Worm (Caenorhabditis elegans) whole organism, L2 larva: ENCODE results near the gene acdh-6.

Experiments used
- C34F6.9 ChIP-seq: fragments of 150-350 bp; optimal IDR thresholded peaks from 2 replicates; lab custom pipeline; 2014; ENCODE audit warnings: missing biosample characterization, missing genetic modification characterization
- F13H6.1 ChIP-seq: sonication (generic microtip); optimal IDR thresholded peaks from 2 replicates; lab custom pipeline; 2016; ENCODE audit warnings: missing genetic modification characterization, missing compliant biosample characterization
- R02D3.7 ChIP-seq: fragments of 150-350 bp; optimal IDR thresholded peaks from 2 replicates; lab custom pipeline; 2014; ENCODE audit warnings: missing biosample characterization, missing genetic modification characterization
- Y55F3AM.14 ChIP-seq: fragments of 200-800 bp; sonication (Bioruptor generic); optimal IDR thresholded peaks from 2 replicates; lab custom pipeline; 2018; ENCODE audit warnings: mild to moderate bottlenecking, missing genetic modification characterization, missing compliant biosample characterization
- ZK546.5 ChIP-seq: sonication (generic microtip); optimal IDR thresholded peaks from 2 replicates; lab custom pipeline; 2017; ENCODE audit warnings: missing biosample characterization, missing genetic modification characterization
- alr-1 ChIP-seq: fragments of 150-350 bp; optimal IDR thresholded peaks from 2 replicates; lab custom pipeline; 2014; ENCODE audit warnings: missing biosample characterization, missing genetic modification characterization
- aly-2 ChIP-seq: fragments of 150-350 bp; optimal IDR thresholded peaks from 2 replicates; lab custom pipeline; 2014; ENCODE audit warnings: missing biosample characterization, missing genetic modification characterization
- ama-1 ChIP-seq: fragments of 150-350 bp; optimal IDR thresholded peaks from 2 replicates; lab custom pipeline; 2018; ENCODE audit warnings: inconsistent platforms
- blmp-1 ChIP-seq: sonication (generic microtip); optimal IDR thresholded peaks from 2 replicates; lab custom pipeline; 2017; ENCODE audit warnings: missing genetic modification characterization, mild to moderate bottlenecking, missing compliant biosample characterization, antibody characterized with exemption, moderate library complexity; ENCODE audit not compliant: insufficient read depth
- ceh-16 ChIP-seq: fragments of 150-350 bp; optimal IDR thresholded peaks from 2 replicates; lab custom pipeline; 2014; ENCODE audit warnings: missing biosample characterization, missing genetic modification characterization
- crh-2 ChIP-seq: sonication (generic microtip); optimal IDR thresholded peaks from 2 replicates; lab custom pipeline; 2017; ENCODE audit warnings: missing biosample characterization, missing genetic modification characterization
- dmd-4 ChIP-seq: sonication (generic microtip); optimal IDR thresholded peaks from 2 replicates; lab custom pipeline; 2017; ENCODE audit warnings: missing biosample characterization, missing genetic modification characterization
- egl-27 ChIP-seq: sonication (generic microtip); optimal IDR thresholded peaks from 3 replicates; lab custom pipeline; 2017; ENCODE audit warnings: missing biosample characterization, missing genetic modification reagents, missing genetic modification characterization
- elt-3 ChIP-seq: sonication (generic microtip); optimal IDR thresholded peaks from 2 replicates; lab custom pipeline; 2017; ENCODE audit warnings: missing biosample characterization, missing genetic modification characterization
- gmeb-1 ChIP-seq: fragments of 150-350 bp; optimal IDR thresholded peaks from 2 replicates; lab custom pipeline; 2014; ENCODE audit warnings: missing biosample characterization, missing genetic modification characterization
- lin-11 ChIP-seq: fragments of 150-350 bp; sonication (generic microtip); optimal IDR thresholded peaks from 2 replicates; lab custom pipeline; 2014; ENCODE audit warnings: missing biosample characterization, missing genetic modification characterization, inconsistent platforms, mixed read lengths
- lin-13 ChIP-seq: fragments of 150-350 bp; optimal IDR thresholded peaks from 2 replicates; lab custom pipeline; 2014; ENCODE audit warnings: missing biosample characterization, missing genetic modification reagents, missing genetic modification characterization
- lin-39 ChIP-seq: fragments of 150-350 bp; optimal IDR thresholded peaks from 2 replicates; lab custom pipeline; 2014; ENCODE audit warnings: missing biosample characterization, missing genetic modification reagents, missing genetic modification characterization
- lsy-2 ChIP-seq, 2 experiments: fragments of 150-350 bp in 1 of 2; sonication (generic microtip) in 1 of 2; optimal IDR thresholded peaks; 2 replicates each; lab custom pipeline; 2014 to 2017; ENCODE audit warnings: missing biosample characterization in 2 of 2, missing genetic modification characterization in 2 of 2
- mab-5 ChIP-seq: fragments of 150-350 bp; optimal IDR thresholded peaks from 2 replicates; lab custom pipeline; 2014; ENCODE audit warnings: missing biosample characterization, missing genetic modification characterization
- mbf-1 ChIP-seq: sonication (generic microtip); optimal IDR thresholded peaks from 2 replicates; lab custom pipeline; 2017; ENCODE audit warnings: missing biosample characterization, missing genetic modification characterization
- mdl-1 ChIP-seq, 2 experiments: fragments of 150-350 bp in 1 of 2; sonication (generic microtip) in 1 of 2; optimal IDR thresholded peaks; 2 replicates each; lab custom pipeline; 2017; ENCODE audit warnings: missing biosample characterization in 2 of 2, missing genetic modification characterization in 2 of 2
- nhr-10 ChIP-seq: sonication (generic microtip); optimal IDR thresholded peaks from 2 replicates; lab custom pipeline; 2017; ENCODE audit warnings: missing biosample characterization, missing genetic modification characterization
- nhr-11 ChIP-seq: fragments of 150-350 bp; optimal IDR thresholded peaks from 2 replicates; lab custom pipeline; 2014; ENCODE audit warnings: missing biosample characterization, missing genetic modification characterization
- nhr-12 ChIP-seq: fragments of 150-350 bp; optimal IDR thresholded peaks from 2 replicates; lab custom pipeline; 2014; ENCODE audit warnings: missing biosample characterization, missing genetic modification characterization
- nhr-129 ChIP-seq: fragments of 150-350 bp; optimal IDR thresholded peaks from 2 replicates; lab custom pipeline; 2014; ENCODE audit warnings: missing biosample characterization, missing genetic modification characterization
- nhr-21 ChIP-seq: fragments of 150-350 bp; optimal IDR thresholded peaks from 2 replicates; lab custom pipeline; 2014; ENCODE audit warnings: missing biosample characterization, missing genetic modification characterization
- nhr-237 ChIP-seq: fragments of 150-350 bp; optimal IDR thresholded peaks from 2 replicates; lab custom pipeline; 2014; ENCODE audit warnings: missing biosample characterization, missing genetic modification characterization
- nhr-25 ChIP-seq: fragments of 150-350 bp; sonication (generic microtip); optimal IDR thresholded peaks from 3 replicates; lab custom pipeline; 2014; ENCODE audit warnings: missing biosample characterization, missing genetic modification characterization
- nhr-77 ChIP-seq: fragments of 150-350 bp; optimal IDR thresholded peaks from 2 replicates; lab custom pipeline; 2014; ENCODE audit warnings: missing biosample characterization, missing genetic modification characterization
- peb-1 ChIP-seq: fragments of 150-350 bp; optimal IDR thresholded peaks from 2 replicates; lab custom pipeline; 2014; ENCODE audit warnings: missing biosample characterization, missing genetic modification characterization
- sem-4 ChIP-seq: fragments of 150-350 bp; optimal IDR thresholded peaks from 2 replicates; lab custom pipeline; 2014; ENCODE audit warnings: missing biosample characterization, missing genetic modification reagents, missing genetic modification characterization
- skn-1 ChIP-seq: sonication (generic microtip); optimal IDR thresholded peaks from 2 replicates; lab custom pipeline; 2017; ENCODE audit warnings: missing biosample characterization, missing genetic modification characterization
- sma-3 ChIP-seq: sonication (generic microtip); optimal IDR thresholded peaks from 2 replicates; lab custom pipeline; 2016; ENCODE audit warnings: missing genetic modification reagents, missing genetic modification characterization, missing compliant biosample characterization
- sma-9 ChIP-seq, 2 experiments: fragments of 150-350 bp in 1 of 2; sonication (generic microtip) in 1 of 2; optimal IDR thresholded peaks; 2 replicates each; lab custom pipeline; 2014 to 2016; ENCODE audit warnings: missing genetic modification characterization in 2 of 2, mild to moderate bottlenecking in 1 of 2, missing biosample characterization in 1 of 2, missing compliant biosample characterization in 1 of 2, missing genetic modification reagents in 1 of 2, moderate library complexity in 1 of 2
- unc-55 ChIP-seq: fragments of 150-350 bp; sonication (generic microtip); optimal IDR thresholded peaks from 3 replicates; lab custom pipeline; 2014; ENCODE audit warnings: missing biosample characterization, missing genetic modification reagents, missing genetic modification characterization
- unc-62 ChIP-seq: fragments of 150-350 bp; optimal IDR thresholded peaks from 2 replicates; lab custom pipeline; 2014; ENCODE audit warnings: missing biosample characterization, missing genetic modification reagents, missing genetic modification characterization
- zag-1 ChIP-seq: fragments of 150-350 bp; optimal IDR thresholded peaks from 2 replicates; lab custom pipeline; 2014; ENCODE audit warnings: missing biosample characterization, missing genetic modification characterization

The acdh-6 gene

ce11 chrIII:8560398-8560797 is 538 bp upstream of the acdh-6 start:
- TF ChIP-seq lin-13 (GFP tag; lab: Kevin White, UChicago): no peak
- no peak for TF ChIP-seq F13H6.1 (tag; lab: Kevin White, UChicago)
- TF ChIP-seq Y55F3AM.14 (GFP tag; lab: Kevin White, UChicago): no peak
- TF ChIP-seq nhr-237 (tag; lab: Kevin White, UChicago): no peak
- no peak for TF ChIP-seq unc-62
- no peak for TF ChIP-seq ceh-16 (tag; lab: Kevin White, UChicago)
- TF ChIP-seq lin-11 (tag; lab: Kevin White, UChicago): no peak
- TF ChIP-seq gmeb-1: no peak
- TF ChIP-seq zag-1: no peak
- TF ChIP-seq mbf-1 (tag; lab: Kevin White, UChicago): no peak
- no peak for TF ChIP-seq peb-1
- TF ChIP-seq egl-27 (tag; lab: Kevin White, UChicago): no peak

DNA sequence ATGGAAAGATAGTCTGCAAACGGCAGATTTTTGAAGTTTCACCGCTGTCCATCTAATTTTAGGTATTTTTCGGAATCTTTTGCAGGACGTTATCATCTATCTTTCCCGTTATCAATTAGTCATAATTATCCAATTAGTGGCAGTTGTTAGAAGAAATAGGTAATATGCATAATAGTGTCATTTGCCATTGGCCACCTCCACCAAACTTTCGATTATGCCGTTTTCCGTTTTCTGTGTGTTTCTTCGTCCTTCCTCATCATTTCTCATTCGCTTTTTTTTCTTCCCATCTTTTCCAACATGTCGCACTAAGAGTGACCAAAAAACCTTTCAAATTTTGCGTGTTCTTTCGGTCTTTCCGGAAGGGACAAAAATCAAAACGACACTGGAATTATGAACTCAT is 3.4 kb downstream of the acdh-6 start:
- TF ChIP-seq nhr-21 (tag; lab: Kevin White, UChicago): no peak
- TF ChIP-seq mbf-1 (tag; lab: Kevin White, UChicago): no peak
- no peak for TF ChIP-seq ama-1 (lab: Kevin White, UChicago)
- no peak for TF ChIP-seq lin-11 (tag; lab: Kevin White, UChicago)
- no peak for TF ChIP-seq ceh-16 (tag; lab: Kevin White, UChicago)
- no peak for TF ChIP-seq mab-5 (tag; lab: Kevin White, UChicago)
- no peak for TF ChIP-seq alr-1 (tag; lab: Kevin White, UChicago)
- TF ChIP-seq R02D3.7 (tag; lab: Kevin White, UChicago): no peak

- TF ChIP-seq ZK546.5 (tag; lab: Kevin White, UChicago): no peak
- no peak for TF ChIP-seq mab-5 (tag; lab: Kevin White, UChicago)
- TF ChIP-seq lsy-2 (tag; optimal IDR thresholded peaks at IDR 0.05; lab: Kevin White, UChicago): no peak
- TF ChIP-seq mdl-1 (tag; optimal IDR thresholded peaks at IDR 0.05; lab: Kevin White, UChicago): no peak
- no peak for TF ChIP-seq zag-1
- no peak for TF ChIP-seq nhr-10
- no peak for TF ChIP-seq blmp-1
- no peak for TF ChIP-seq skn-1
- no peak for TF ChIP-seq Y55F3AM.14 (GFP tag; lab: Kevin White, UChicago)
- no peak for TF ChIP-seq ama-1 (lab: Kevin White, UChicago)
- TF ChIP-seq mbf-1 (tag; lab: Kevin White, UChicago): no peak
- no peak for TF ChIP-seq lin-11 (tag; lab: Kevin White, UChicago)
- TF ChIP-seq ceh-16 (tag; lab: Kevin White, UChicago): no peak
- TF ChIP-seq C34F6.9 (tag; lab: Kevin White, UChicago): no peak
- no peak for TF ChIP-seq aly-2 (tag; lab: Kevin White, UChicago)
- no peak for TF ChIP-seq unc-62
- no peak for TF ChIP-seq peb-1
Measured at ce11 chrIII:8570289-8570688, 9.4 kb downstream of the acdh-6 start.

ce11 chrIII:8571845-8572244 is 10.9 kb downstream of the acdh-6 start:
- TF ChIP-seq nhr-25 (tag; lab: Kevin White, UChicago): peak; percentile 35
- TF ChIP-seq blmp-1: peak; percentile 49
- no peak for TF ChIP-seq peb-1
- TF ChIP-seq unc-62: no peak
- no peak for TF ChIP-seq nhr-129 (tag; lab: Kevin White, UChicago)
- TF ChIP-seq F13H6.1 (tag; lab: Kevin White, UChicago): no peak
- no peak for TF ChIP-seq nhr-11
- TF ChIP-seq skn-1: no peak
- TF ChIP-seq sem-4 (tag; lab: Kevin White, UChicago): no peak
- no peak for TF ChIP-seq nhr-21 (tag; lab: Kevin White, UChicago)
- TF ChIP-seq, all 48 proteins: peak for 2

- TF ChIP-seq unc-62 (no peak), egl-27 (tag; lab: Kevin White, UChicago) (no peak), sma-9 (GFP tag; optimal IDR thresholded peaks at IDR 0.05; lab: Kevin White, UChicago) (no peak), sma-9 (tag; optimal IDR thresholded peaks at IDR 0.05; lab: Kevin White, UChicago) (no peak), crh-2 (tag; lab: Kevin White, UChicago) (no peak), nhr-77 (tag; lab: Kevin White, UChicago) (no peak), mbf-1 (tag; lab: Kevin White, UChicago) (no peak), sma-3 (GFP tag; lab: Kevin White, UChicago) (no peak), nhr-237 (tag; lab: Kevin White, UChicago) (no peak), R02D3.7 (tag; lab: Kevin White, UChicago) (no peak), nhr-12 (tag; lab: Kevin White, UChicago) (no peak), lin-11 (tag; lab: Kevin White, UChicago) (no peak), elt-3 (tag; lab: Kevin White, UChicago) (no peak), Y55F3AM.14 (GFP tag; lab: Kevin White, UChicago) (no peak), unc-55 (GFP tag; lab: Kevin White, UChicago) (no peak), dmd-4 (tag; lab: Kevin White, UChicago) (no peak), nhr-21 (tag; lab: Kevin White, UChicago) (no peak), zag-1 (no peak), sem-4 (tag; lab: Kevin White, UChicago) (no peak), lin-39 (tag; lab: Kevin White, UChicago) (no peak)
- TF ChIP-seq, all 48 proteins: peak for 0
Measured at ce11 chrIII:8573301-8573700, 12.4 kb downstream of the acdh-6 start.
